Fruit fly (Drosophila melanogaster) whole organism: ENCODE results near the gene Pex19.

Experiments
- CG8478 ChIP-seq: fragments of >200 bp; optimal IDR thresholded peaks from 2 replicates; lab custom pipeline; 2018; ENCODE audit warnings: inconsistent platforms
- Dll ChIP-seq: fragments of >200 bp; optimal IDR thresholded peaks from 2 replicates; lab custom pipeline; 2017
- EcR ChIP-seq, 2 experiments: fragments of >200 bp; optimal IDR thresholded peaks; 2 replicates each; lab custom pipeline; 2017; ENCODE audit warnings: missing biosample characterization in 2 of 2, missing genetic modification characterization in 2 of 2, missing genetic modification reagents in 2 of 2
- pan ChIP-seq: fragments of >200 bp; optimal IDR thresholded peaks from 2 replicates; lab custom pipeline; 2017
- psq ChIP-seq: fragments of >200 bp; optimal IDR thresholded peaks from 2 replicates; lab custom pipeline; 2017
- usp ChIP-seq: fragments of >200 bp; optimal IDR thresholded peaks from 2 replicates; lab custom pipeline; 2017; ENCODE audit warnings: missing biosample characterization, missing genetic modification characterization, mixed read lengths

The Pex19 gene

DNA sequence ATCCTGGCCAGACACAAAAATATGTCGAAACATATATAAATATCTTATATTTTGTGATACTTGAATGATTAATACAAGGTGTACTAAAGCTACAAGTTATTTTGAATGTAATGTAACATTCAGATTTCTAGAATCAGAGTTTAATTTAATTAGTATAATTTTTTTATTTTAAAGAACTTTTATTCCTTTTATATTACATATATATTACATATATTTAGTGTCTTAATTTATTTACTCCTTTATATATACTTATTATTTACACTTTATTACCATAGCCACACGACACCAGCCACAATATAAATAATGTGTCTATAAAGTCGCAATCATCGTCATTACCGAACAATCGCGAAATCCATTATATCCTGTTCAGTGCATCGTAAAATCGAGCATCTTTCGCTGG is at the start of gene Pex19:
TSS of gene Pex19 (plus strand) at position 301 of the 400 bp plus-strand sequence.
- TF ChIP-seq EcR (GFP tag; optimal IDR thresholded peaks at IDR 0.05; lab: Kevin White, UChicago) (no peak), CG8478 (lab: Kevin White, UChicago) (no peak), psq (lab: Kevin White, UChicago) (no peak), usp (no peak), Dll (no peak), pan (lab: Kevin White, UChicago) (no peak)

dm6 chr2L:12044613-12045350 is 46.8 kb upstream of the Pex19 start, which contains the start of gene CG6785:
CG6785 (minus strand) TSS chr2L:12045200.
- TF ChIP-seq EcR (GFP tag; optimal IDR thresholded peaks at IDR 0.05; lab: Kevin White, UChicago), result no peak
- TF ChIP-seq Dll, result no peak
- no peak for TF ChIP-seq usp
- TF ChIP-seq pan (lab: Kevin White, UChicago), result no peak
- no peak for TF ChIP-seq CG8478 (lab: Kevin White, UChicago)
- TF ChIP-seq psq (lab: Kevin White, UChicago), result no peak

DNA sequence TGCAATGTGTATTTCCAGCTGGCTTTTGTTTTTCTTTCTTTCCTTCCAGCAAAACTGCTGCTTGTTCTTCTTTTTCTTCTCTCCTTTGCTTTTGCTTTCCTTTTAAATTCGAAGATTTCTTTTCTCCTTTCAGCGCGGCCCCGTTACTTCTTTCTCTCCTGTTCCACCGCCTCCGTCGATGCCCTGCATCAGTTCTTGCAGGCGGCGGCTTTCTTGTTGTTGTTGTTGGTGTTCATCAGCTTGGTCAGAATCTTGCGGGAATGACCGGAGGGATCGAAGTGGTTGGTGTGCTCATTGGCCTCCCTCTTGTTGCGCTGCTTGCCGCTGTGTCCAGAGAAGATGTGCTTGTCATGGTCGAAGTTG is 46.1 kb upstream of the Pex19 start:
- peak in 1 of 2 experiments; percentile 42 for TF ChIP-seq EcR (GFP tag; optimal IDR thresholded peaks at IDR 0.05; lab: Kevin White, UChicago)
- no peak for TF ChIP-seq psq (lab: Kevin White, UChicago)

dm6 chr2L:12045941-12046855 is 45.4 kb upstream of the Pex19 start, which contains the start of gene CG6770:
CG6770 (minus strand) TSS chr2L:12046118.
- no peak for TF ChIP-seq psq (lab: Kevin White, UChicago)
- no peak for TF ChIP-seq CG8478 (lab: Kevin White, UChicago)
- peak in 1 of 2 experiments; percentile 33 for TF ChIP-seq EcR (GFP tag; optimal IDR thresholded peaks at IDR 0.05; lab: Kevin White, UChicago)
- no peak for TF ChIP-seq usp

DNA sequence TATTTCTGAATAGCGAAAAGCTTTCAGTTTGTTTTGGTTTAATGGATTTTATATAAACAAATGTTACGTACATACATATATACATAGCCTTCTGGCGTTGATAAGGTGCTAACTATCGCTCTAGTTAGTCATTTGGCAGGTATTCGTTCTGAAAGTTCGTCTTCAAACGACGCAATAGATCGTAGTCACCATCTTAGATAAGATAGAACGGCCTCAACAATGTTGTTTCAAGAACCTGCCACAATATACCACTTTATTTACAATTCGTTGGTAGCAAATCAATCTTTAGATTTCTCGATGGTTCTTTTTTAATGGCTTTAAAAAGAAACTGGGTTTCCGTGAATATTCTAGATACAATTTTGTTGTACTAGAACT is 44.8 kb upstream of the Pex19 start:
- no peak for TF ChIP-seq usp
- no peak for TF ChIP-seq EcR (GFP tag; optimal IDR thresholded peaks at IDR 0.05; lab: Kevin White, UChicago)
- no peak for TF ChIP-seq Dll
- no peak for TF ChIP-seq psq (lab: Kevin White, UChicago)
- TF ChIP-seq pan (lab: Kevin White, UChicago), result no peak
- TF ChIP-seq CG8478 (lab: Kevin White, UChicago), result no peak

- TF ChIP-seq pan (lab: Kevin White, UChicago) (no peak), EcR (GFP tag; optimal IDR thresholded peaks at IDR 0.05; lab: Kevin White, UChicago) (no peak), Dll (no peak), usp (no peak)
Observed at dm6 chr2L:12048723-12049122, 42.9 kb upstream of the Pex19 start, which contains the start of gene Plzf. Plzf (minus strand) TSS chr2L:12048918.

- TF ChIP-seq EcR (GFP tag; optimal IDR thresholded peaks at IDR 0.05; lab: Kevin White, UChicago) (no peak), psq (lab: Kevin White, UChicago) (no peak), pan (lab: Kevin White, UChicago) (no peak), Dll (no peak), usp (no peak), CG8478 (lab: Kevin White, UChicago) (no peak)
Observed at dm6 chr2L:12049133-12049532, 42.5 kb upstream of the Pex19 start, which contains the start of gene PLCXD. PLCXD (plus strand) TSS chr2L:12049418.

DNA sequence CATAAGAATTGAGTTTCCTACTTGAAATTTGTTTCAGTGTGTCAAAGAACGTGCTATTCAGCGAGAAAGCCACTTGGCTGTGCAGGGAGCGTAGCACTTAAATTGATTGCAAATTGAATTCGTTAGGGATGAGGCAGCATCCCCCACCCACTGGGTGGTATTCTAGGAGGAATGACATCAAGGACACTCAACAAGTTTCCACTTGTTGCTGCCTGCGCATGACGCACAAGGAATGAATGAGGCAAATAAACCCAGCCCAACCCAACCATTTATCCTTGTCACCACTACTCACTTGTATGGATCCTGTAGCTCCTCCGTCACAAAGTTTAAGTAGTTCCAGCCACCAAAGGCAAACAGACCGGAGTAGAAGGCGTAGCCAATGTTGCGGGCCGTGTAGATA is 38.3 kb upstream of the Pex19 start:
- no peak for TF ChIP-seq pan (lab: Kevin White, UChicago)
- TF ChIP-seq CG8478 (lab: Kevin White, UChicago), result no peak
- TF ChIP-seq usp, result no peak
- no peak for TF ChIP-seq Dll
- no peak for TF ChIP-seq EcR (GFP tag; optimal IDR thresholded peaks at IDR 0.05; lab: Kevin White, UChicago)
- no peak for TF ChIP-seq psq (lab: Kevin White, UChicago)

- TF ChIP-seq EcR (GFP tag; optimal IDR thresholded peaks at IDR 0.05; lab: Kevin White, UChicago), result no peak
- TF ChIP-seq Dll, result no peak
- no peak for TF ChIP-seq psq (lab: Kevin White, UChicago)
- no peak for TF ChIP-seq CG8478 (lab: Kevin White, UChicago)
- TF ChIP-seq usp, result no peak
- TF ChIP-seq pan (lab: Kevin White, UChicago), result no peak
Observed at dm6 chr2L:12055837-12056388, 35.7 kb upstream of the Pex19 start, which contains the start of the genes JhI-21, RpL7-like and CG34164. JhI-21 (minus strand) TSS chr2L:12056042. RpL7-like (plus strand) TSS chr2L:12056326. CG34164 (plus strand) TSS chr2L:12056348.

- TF ChIP-seq usp (no peak), EcR (GFP tag; optimal IDR thresholded peaks at IDR 0.05; lab: Kevin White, UChicago) (no peak), CG8478 (lab: Kevin White, UChicago) (no peak), Dll (no peak), pan (lab: Kevin White, UChicago) (no peak), psq (lab: Kevin White, UChicago) (no peak)
Observed at dm6 chr2L:12063035-12063434, 28.6 kb upstream of the Pex19 start, which contains the start of gene Rab3-GAP. Rab3-GAP (minus strand) TSS chr2L:12063184.

- TF ChIP-seq Dll (no peak), psq (lab: Kevin White, UChicago) (no peak), usp (no peak), CG8478 (lab: Kevin White, UChicago) (no peak), pan (lab: Kevin White, UChicago) (no peak), EcR (GFP tag; optimal IDR thresholded peaks at IDR 0.05; lab: Kevin White, UChicago) (no peak)
Observed at dm6 chr2L:12065683-12066386, 25.8 kb upstream of the Pex19 start.
